Worm (Caenorhabditis elegans) whole organism, L1 larva: ENCODE data around the gene M02F4.1.

Source experiments
- C04F5.9 ChIP-seq: sonication (generic microtip); optimal IDR thresholded peaks from 2 replicates; lab custom pipeline; 2016; ENCODE audit warnings: missing genetic modification characterization, missing compliant biosample characterization
- C16A3.4 ChIP-seq: fragments of 150-350 bp; optimal IDR thresholded peaks from 2 replicates; lab custom pipeline; 2014; ENCODE audit warnings: missing biosample characterization, missing genetic modification characterization
- F16B12.6 ChIP-seq: fragments of 150-350 bp; optimal IDR thresholded peaks from 2 replicates; lab custom pipeline; 2014; ENCODE audit warnings: missing biosample characterization, missing genetic modification characterization
- alr-1 ChIP-seq: fragments of 200-800 bp; sonication (Bioruptor generic); optimal IDR thresholded peaks from 2 replicates; lab custom pipeline; 2018; ENCODE audit warnings: borderline replicate concordance, mild to moderate bottlenecking, missing genetic modification characterization, missing compliant biosample characterization
- ama-1 ChIP-seq: fragments of 150-350 bp; optimal IDR thresholded peaks from 2 replicates; lab custom pipeline; 2014
- blmp-1 ChIP-seq: fragments of 150-350 bp; optimal IDR thresholded peaks from 2 replicates; lab custom pipeline; 2014; ENCODE audit warnings: missing biosample characterization, missing genetic modification characterization
- ceh-63 ChIP-seq: fragments of 200-800 bp; sonication (Bioruptor generic); optimal IDR thresholded peaks from 2 replicates; lab custom pipeline; 2018; ENCODE audit warnings: mild to moderate bottlenecking, missing genetic modification characterization, missing compliant biosample characterization
- ceh-82 ChIP-seq, 3 experiments: fragments of 150-350 bp in 1 of 3; sonication (generic microtip) in 2 of 3; optimal IDR thresholded peaks; 2 replicates each; lab custom pipeline; 2014 to 2017; ENCODE audit warnings: missing biosample characterization in 3 of 3, missing genetic modification characterization in 3 of 3
- ceh-88 ChIP-seq: fragments of 200-800 bp; sonication (Bioruptor generic); IDR thresholded peaks from 2 replicates; pipeline ENCODE4 v1.3.6; 2022; ENCODE audit warnings: missing genetic modification characterization, missing compliant biosample characterization
- ceh-90 ChIP-seq: sonication (generic microtip); optimal IDR thresholded peaks from 2 replicates; lab custom pipeline; 2016; ENCODE audit warnings: missing genetic modification characterization, missing compliant biosample characterization
- efl-3 ChIP-seq: fragments of 200-800 bp; sonication (Bioruptor generic); optimal IDR thresholded peaks from 2 replicates; lab custom pipeline; 2018; ENCODE audit warnings: mild to moderate bottlenecking, missing genetic modification characterization, missing compliant biosample characterization
- egl-13 ChIP-seq: sonication (generic microtip); optimal IDR thresholded peaks from 2 replicates; lab custom pipeline; 2016; ENCODE audit warnings: missing genotype, missing genetic modification reagents, missing genetic modification characterization, missing compliant biosample characterization
- egl-27 ChIP-seq, 2 experiments: fragments of 150-350 bp in 1 of 2; sonication (generic microtip); optimal IDR thresholded peaks; 3 replicates each; lab custom pipeline; 2017 to 2018; ENCODE audit warnings: missing biosample characterization in 2 of 2, missing genetic modification characterization in 2 of 2, missing genetic modification reagents in 2 of 2
- elt-2 ChIP-seq: sonication (generic microtip); optimal IDR thresholded peaks from 2 replicates; lab custom pipeline; 2016; ENCODE audit warnings: missing genetic modification characterization, mild to moderate bottlenecking, inconsistent platforms, missing compliant biosample characterization, missing genetic modification reagents
- elt-3 ChIP-seq, 6 experiments: fragments of 150-350 bp in 1 of 6; sonication (generic microtip); optimal IDR thresholded peaks; 2 replicates each; lab custom pipeline; 2017 to 2018; ENCODE audit warnings: missing biosample characterization in 6 of 6, missing genetic modification characterization in 6 of 6, inconsistent platforms in 1 of 6
- fkh-8 ChIP-seq: sonication (generic microtip); optimal IDR thresholded peaks from 2 replicates; lab custom pipeline; 2016; ENCODE audit warnings: mild to moderate bottlenecking, missing genetic modification characterization, missing compliant biosample characterization
- fos-1 ChIP-seq: fragments of 150-350 bp; optimal IDR thresholded peaks from 2 replicates; lab custom pipeline; 2014; ENCODE audit warnings: missing biosample characterization, missing genetic modification characterization
- jun-1 ChIP-seq: fragments of 150-350 bp; optimal IDR thresholded peaks from 2 replicates; lab custom pipeline; 2014; ENCODE audit warnings: missing biosample characterization, missing genetic modification reagents, missing genetic modification characterization
- lin-35 ChIP-seq, 2 experiments: fragments of 150-350 bp; optimal IDR thresholded peaks; 2 replicates each; lab custom pipeline; 2014; ENCODE audit warnings: missing biosample characterization in 2 of 2, missing genetic modification characterization in 2 of 2, missing genetic modification reagents in 2 of 2
- lir-3 ChIP-seq: sonication (generic microtip); optimal IDR thresholded peaks from 2 replicates; lab custom pipeline; 2016; ENCODE audit warnings: mild to moderate bottlenecking, missing genetic modification characterization, moderate library complexity, missing compliant biosample characterization; ENCODE audit not compliant: poor library complexity
- mdl-1 ChIP-seq, 2 experiments: fragments of 150-350 bp; optimal IDR thresholded peaks; 2 replicates each; lab custom pipeline; 2014 to 2017; ENCODE audit warnings: missing biosample characterization in 2 of 2, missing genetic modification characterization in 2 of 2, inconsistent platforms in 1 of 2
- mef-2 ChIP-seq: fragments of 150-350 bp; optimal IDR thresholded peaks from 2 replicates; lab custom pipeline; 2014; ENCODE audit warnings: missing biosample characterization, missing genetic modification characterization
- nhr-11 ChIP-seq: fragments of 150-350 bp; optimal IDR thresholded peaks from 2 replicates; lab custom pipeline; 2014; ENCODE audit warnings: missing biosample characterization, missing genetic modification characterization
- nhr-12 ChIP-seq: sonication (generic microtip); optimal IDR thresholded peaks from 2 replicates; lab custom pipeline; 2017; ENCODE audit warnings: missing biosample characterization, missing genetic modification characterization
- nhr-19 ChIP-seq: fragments of 200-800 bp; sonication (Bioruptor generic); conservative IDR thresholded peaks from 2 replicates; pipeline ENCODE4 v1.3.6; 2022; ENCODE audit warnings: missing genetic modification characterization, missing compliant biosample characterization
- nhr-28 ChIP-seq: fragments of 150-350 bp; optimal IDR thresholded peaks from 2 replicates; lab custom pipeline; 2014; ENCODE audit warnings: missing biosample characterization, missing genetic modification characterization
- nhr-47 ChIP-seq: sonication (generic microtip); optimal IDR thresholded peaks from 2 replicates; lab custom pipeline; 2016; ENCODE audit warnings: mild to moderate bottlenecking, missing genetic modification characterization, moderate library complexity, missing compliant biosample characterization
- nhr-71 ChIP-seq: sonication (generic microtip); optimal IDR thresholded peaks from 2 replicates; lab custom pipeline; 2016; ENCODE audit warnings: mild to moderate bottlenecking, missing genetic modification characterization, moderate library complexity, missing compliant biosample characterization
- nhr-77 ChIP-seq: fragments of 150-350 bp; optimal IDR thresholded peaks from 2 replicates; lab custom pipeline; 2014; ENCODE audit warnings: missing biosample characterization, missing genetic modification characterization
- nhr-85 ChIP-seq: sonication (generic microtip); peaks from one replicate; lab custom pipeline; 2016; ENCODE audit warnings: missing genetic modification characterization, inconsistent platforms, missing compliant biosample characterization
- pag-3 ChIP-seq: sonication (generic microtip); optimal IDR thresholded peaks from 2 replicates; lab custom pipeline; 2017; ENCODE audit warnings: missing genetic modification characterization, mild to moderate bottlenecking, missing compliant biosample characterization, antibody characterized with exemption, borderline replicate concordance; ENCODE audit not compliant: insufficient read depth
- pax-3 ChIP-seq: fragments of 200-800 bp; sonication (Bioruptor generic); optimal IDR thresholded peaks from 2 replicates; lab custom pipeline; 2018; ENCODE audit warnings: mild to moderate bottlenecking, missing genetic modification characterization, moderate library complexity, missing compliant biosample characterization
- rnt-1 ChIP-seq: sonication (generic microtip); optimal IDR thresholded peaks from 2 replicates; lab custom pipeline; 2016; ENCODE audit warnings: mild to moderate bottlenecking, missing genetic modification characterization, moderate library complexity, missing compliant biosample characterization
- sptf-1 ChIP-seq: fragments of 150-350 bp; optimal IDR thresholded peaks from 2 replicates; lab custom pipeline; 2014; ENCODE audit warnings: missing biosample characterization, missing genetic modification characterization
- swsn-7 ChIP-seq: sonication (generic microtip); optimal IDR thresholded peaks from 2 replicates; lab custom pipeline; 2016; ENCODE audit warnings: missing genetic modification characterization, missing compliant biosample characterization
- tlp-1 ChIP-seq: fragments of 150-350 bp; optimal IDR thresholded peaks from 2 replicates; lab custom pipeline; 2014; ENCODE audit warnings: missing biosample characterization, missing genetic modification characterization
- zip-4 ChIP-seq: fragments of 200-800 bp; sonication (Bioruptor generic); optimal IDR thresholded peaks from 2 replicates; lab custom pipeline; 2018; ENCODE audit warnings: mild to moderate bottlenecking, missing genetic modification characterization, moderate library complexity, missing compliant biosample characterization
- ztf-4 ChIP-seq: fragments of 150-350 bp; optimal IDR thresholded peaks from 2 replicates; lab custom pipeline; 2014; ENCODE audit warnings: missing biosample characterization, missing genetic modification characterization

Gene M02F4.1

DNA sequence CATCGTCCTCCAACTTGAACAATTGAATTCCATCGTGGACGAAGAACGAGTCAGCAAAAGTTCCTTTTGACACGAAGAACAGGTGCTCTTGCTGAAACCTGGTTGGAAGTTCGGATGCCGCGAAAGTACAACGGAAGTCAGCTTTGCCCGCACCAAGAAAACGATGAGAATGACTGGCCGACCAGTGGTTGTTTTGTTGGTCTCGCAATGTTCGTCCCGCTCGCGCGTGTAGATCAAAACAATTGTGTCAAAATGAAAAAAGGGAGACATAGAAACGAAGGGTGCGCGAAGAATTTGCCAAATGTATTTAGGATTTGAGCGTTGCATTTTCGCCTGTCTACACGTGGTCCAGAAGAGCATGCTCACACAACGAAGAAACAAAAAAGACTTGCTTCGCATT is at the start of gene M02F4.1:
Gene M02F4.1 (minus strand): TSS at position 101 of the 400 bp plus-strand sequence.
- TF ChIP-seq pax-3 (tag; lab: Kevin White, UChicago) (no peak), ztf-4 (no peak), nhr-71 (tag; lab: Kevin White, UChicago) (no peak), nhr-28 (no peak), lir-3 (no peak), fkh-8 (no peak), pag-3 (tag; lab: Kevin White, UChicago) (no peak), egl-13 (tag; lab: Kevin White, UChicago) (no peak), elt-2 (tag; lab: Kevin White, UChicago) (no peak), nhr-11 (tag; lab: Kevin White, UChicago) (no peak), ceh-82 (tag; optimal IDR thresholded peaks at IDR 0.05; lab: Kevin White, UChicago) (no peak), zip-4 (GFP tag; lab: Kevin White, UChicago) (no peak), lin-35 (GFP tag; optimal IDR thresholded peaks at IDR 0.05; lab: Kevin White, UChicago) (no peak), nhr-19 (GFP tag; lab: Robert Waterston, UW) (no peak), ceh-63 (GFP tag; lab: Kevin White, UChicago) (no peak), fos-1 (no peak), nhr-47 (no peak), nhr-85 (no peak), swsn-7 (tag; lab: Kevin White, UChicago) (no peak), rnt-1 (tag; lab: Kevin White, UChicago) (no peak)

DNA sequence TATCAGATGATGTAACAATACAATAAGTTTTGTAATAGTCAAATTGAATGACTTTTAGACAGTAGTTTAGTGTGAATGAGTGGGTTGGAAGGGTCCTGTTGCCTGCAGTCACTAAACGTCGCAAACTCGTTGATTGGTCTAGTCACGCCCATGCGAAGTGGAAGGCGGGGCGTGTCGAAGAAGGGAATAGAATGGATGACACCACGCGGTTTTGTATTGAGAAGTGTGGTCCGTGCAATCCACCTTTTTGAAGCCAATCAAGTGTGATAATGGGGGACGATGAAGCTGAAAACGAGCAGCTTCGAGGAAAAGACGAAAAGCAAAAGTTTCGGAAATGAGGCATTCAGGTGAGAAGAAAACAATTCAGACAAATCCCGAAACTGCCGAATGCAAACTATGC is 41.4 kb upstream of the M02F4.1 start, which contains the start of gene ceh-31:
Gene ceh-31 (minus strand): TSS at position 101 of the 400 bp plus-strand sequence.
- TF ChIP-seq ceh-82 (tag; optimal IDR thresholded peaks at IDR 0.05; lab: Kevin White, UChicago) (no peak), nhr-77 (tag; lab: Kevin White, UChicago) (no peak), mdl-1 (tag; optimal IDR thresholded peaks at IDR 0.05; lab: Kevin White, UChicago) (no peak), lir-3 (no peak), sptf-1 (tag; lab: Kevin White, UChicago) (no peak), elt-3 (tag; optimal IDR thresholded peaks at IDR 0.05; lab: Kevin White, UChicago) (no peak), C16A3.4 (tag; lab: Kevin White, UChicago) (no peak), egl-27 (tag; optimal IDR thresholded peaks at IDR 0.05; lab: Kevin White, UChicago) (no peak), C04F5.9 (tag; lab: Kevin White, UChicago) (no peak), ceh-88 (GFP tag; lab: Robert Waterston, UW) (no peak), mef-2 (tag; lab: Kevin White, UChicago) (no peak), nhr-12 (no peak), pag-3 (tag; lab: Kevin White, UChicago) (no peak), nhr-85 (no peak)

ce11 chrX:3067052-3067451 is 38.1 kb upstream of the M02F4.1 start:
- no peak for TF ChIP-seq fos-1
- no peak for TF ChIP-seq nhr-11 (tag; lab: Kevin White, UChicago)
- no peak for TF ChIP-seq jun-1 (tag; lab: Kevin White, UChicago)
- no peak for TF ChIP-seq blmp-1 (tag; lab: Kevin White, UChicago)
- no peak for TF ChIP-seq ama-1 (lab: Kevin White, UChicago)
- TF ChIP-seq mdl-1 (tag; optimal IDR thresholded peaks at IDR 0.05; lab: Kevin White, UChicago) = no peak
- TF ChIP-seq alr-1 = no peak
- TF ChIP-seq F16B12.6 = no peak
- no peak for TF ChIP-seq tlp-1 (tag; lab: Kevin White, UChicago)
- no peak for TF ChIP-seq ceh-90 (tag; lab: Kevin White, UChicago)
- no peak for TF ChIP-seq elt-3 (tag; optimal IDR thresholded peaks at IDR 0.05; lab: Kevin White, UChicago)
- TF ChIP-seq swsn-7 (tag; lab: Kevin White, UChicago) = no peak
- no peak for TF ChIP-seq C16A3.4 (tag; lab: Kevin White, UChicago)
- TF ChIP-seq efl-3 (GFP tag; lab: Kevin White, UChicago) = no peak
- TF ChIP-seq, all 84 proteins: peak for 0
